Fruit fly (Drosophila melanogaster) whole organism: ENCODE measurements around the gene Cyp6v1.

Source experiments
- CG8478 ChIP-seq: fragments of >200 bp; optimal IDR thresholded peaks from 2 replicates; lab custom pipeline; 2018; ENCODE audit warnings: inconsistent platforms
- psq ChIP-seq: fragments of >200 bp; optimal IDR thresholded peaks from 2 replicates; lab custom pipeline; 2017
- usp ChIP-seq: fragments of >200 bp; optimal IDR thresholded peaks from 2 replicates; lab custom pipeline; 2017; ENCODE audit warnings: missing biosample characterization, missing genetic modification characterization, mixed read lengths

dm6 chrX:20702904-20703303 is 46.0 kb downstream of the Cyp6v1 start:
- no peak for TF ChIP-seq psq (lab: Kevin White, UChicago)
- no peak for TF ChIP-seq usp
- no peak for TF ChIP-seq CG8478 (lab: Kevin White, UChicago)
